Fruit fly (Drosophila melanogaster): ENCODE measurements around the gene Had1.

The Had1 gene

DNA sequence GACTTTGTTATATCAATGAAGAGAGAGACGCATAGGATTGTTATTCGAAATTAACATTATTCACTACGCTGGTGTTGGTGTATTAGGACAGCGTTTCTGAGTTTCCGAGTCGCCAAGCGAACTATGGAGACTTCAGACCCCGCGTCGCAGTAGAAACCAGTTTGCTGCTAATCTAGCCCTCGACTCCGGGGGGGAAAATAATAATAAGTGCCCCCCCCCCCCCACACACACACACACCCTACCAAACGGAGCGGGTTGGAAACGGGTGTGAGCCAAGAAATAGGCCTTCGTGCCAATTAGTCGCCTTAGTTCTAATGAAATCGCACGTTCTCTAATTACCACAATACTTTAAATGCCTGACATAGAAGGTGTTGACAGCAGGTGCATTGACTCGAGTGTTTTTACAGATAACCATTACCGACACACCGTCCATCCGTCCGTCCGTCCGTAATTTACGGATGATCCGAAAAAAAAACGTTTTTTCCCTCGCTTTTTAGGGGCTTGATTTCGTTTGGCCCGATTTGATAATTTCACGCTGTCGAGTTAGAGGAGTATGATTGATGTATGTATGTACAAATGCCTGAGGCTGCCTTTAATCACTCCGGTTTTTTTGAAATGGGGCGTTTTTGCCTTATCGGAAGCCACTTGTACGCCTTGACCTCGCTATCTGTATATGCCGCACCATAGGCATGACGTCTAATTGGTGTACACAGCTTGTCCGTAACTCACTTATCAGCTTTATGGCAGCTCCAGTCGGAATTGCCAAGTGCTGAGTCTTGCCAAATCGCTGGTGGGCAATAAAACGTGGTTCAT lies 26.5 kb downstream of the Had1 start (continued):
- TF ChIP-seq ftz-f1 (GFP tag; optimal IDR thresholded peaks at IDR 0.05): peak; percentile 39
- peak; percentile 56; the same call in 1 of the 2 replicates for TF ChIP-seq CG32767 (GFP tag; IDR thresholded peaks at IDR 0.05)
- peak in 1 of 2 experiments; percentile 30 for TF ChIP-seq eve (GFP tag; optimal IDR thresholded peaks at IDR 0.05)
- no peak for TF ChIP-seq CG2129 (GFP tag; IDR thresholded peaks at IDR 0.05; ENCODE audit: partially characterized antibody)
- TF ChIP-seq sqz (GFP tag; optimal IDR thresholded peaks at IDR 0.05): peak; percentile 73
- TF ChIP-seq fru (optimal IDR thresholded peaks at IDR 0.05): no peak
- 0 out of 2 replicates have a peak, but pooled peaks have one; percentile 34 for TF ChIP-seq vvl (GFP tag; IDR thresholded peaks at IDR 0.05)
- no peak for TF ChIP-seq CG10654 (GFP tag; optimal IDR thresholded peaks at IDR 0.05)
- TF ChIP-seq CTCF (GFP tag; optimal IDR thresholded peaks at IDR 0.05): no peak
- TF ChIP-seq mirr (GFP tag; optimal IDR thresholded peaks at IDR 0.05): peak; percentile 83
- TF ChIP-seq CG34376 (GFP tag; optimal IDR thresholded peaks at IDR 0.05): peak; percentile 97

DNA sequence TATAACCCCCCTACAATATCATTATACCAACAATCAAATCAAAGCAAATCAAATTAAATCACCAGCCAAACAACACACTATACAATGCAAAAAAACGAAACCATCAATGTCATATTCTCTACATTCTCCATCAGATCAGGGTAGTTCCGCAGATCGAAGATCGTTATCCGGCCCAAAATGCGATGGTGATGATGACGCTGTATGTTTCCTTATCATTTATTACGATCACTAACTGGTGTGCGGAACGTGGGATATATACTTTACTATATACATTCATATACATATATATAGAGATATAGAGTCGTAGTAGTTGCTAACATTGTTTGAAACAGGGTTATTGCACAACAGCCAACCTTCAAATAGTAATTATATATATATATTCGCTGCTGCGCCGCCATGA lies 27.2 kb downstream of the Had1 start:
- TF ChIP-seq Rx (GFP tag; IDR thresholded peaks at IDR 0.05) (no peak), Trl (optimal IDR thresholded peaks at IDR 0.05) (no peak), Trl (GFP tag; optimal IDR thresholded peaks at IDR 0.05) (no peak), Pdp1 (GFP tag; optimal IDR thresholded peaks at IDR 0.05) (peak in 1 of 2 experiments; percentile 44), Atf-2 (GFP tag; optimal IDR thresholded peaks at IDR 0.05) (no peak), CG13894 (tag; optimal IDR thresholded peaks at IDR 0.05) (peak; percentile 78), CG6813 (GFP tag; optimal IDR thresholded peaks at IDR 0.05) (peak; percentile 10), CG17361 (GFP tag; IDR thresholded peaks at IDR 0.05) (no peak), grn (GFP tag; optimal IDR thresholded peaks at IDR 0.05) (peak; percentile 60)

DNA sequence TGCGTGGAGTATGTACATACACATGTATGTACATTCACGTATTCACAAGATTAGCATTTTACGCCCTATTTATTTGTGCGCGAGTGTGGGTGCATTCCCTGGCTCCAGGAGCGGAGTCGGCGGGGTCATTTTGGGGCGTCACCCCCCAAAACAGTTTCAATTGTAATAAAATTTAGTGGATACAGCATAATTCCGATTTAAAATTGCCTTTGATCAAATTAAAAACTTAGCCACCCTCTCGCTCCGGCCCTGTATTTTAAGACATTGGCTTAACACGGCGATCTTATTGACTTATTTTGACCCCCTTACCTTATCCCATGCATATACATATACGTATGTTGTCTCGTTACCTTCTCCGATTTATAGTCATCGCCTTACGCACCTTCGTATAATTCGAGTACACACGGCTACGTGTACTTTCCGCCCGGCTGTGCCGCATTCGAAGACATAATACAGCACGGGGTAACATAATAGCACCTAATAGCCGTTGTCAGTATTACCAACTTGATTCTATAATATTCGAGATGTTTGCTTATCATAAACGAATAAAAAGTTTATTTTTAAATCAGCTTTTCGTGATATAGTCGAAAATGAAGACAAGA lies 29.0 kb downstream of the Had1 start:
- TF ChIP-seq bbx (GFP tag; IDR thresholded peaks at IDR 0.05; ENCODE audit: partially characterized antibody) (peak; percentile 18; the same call in 1 of the 2 replicates), CG4820 (GFP tag; optimal IDR thresholded peaks at IDR 0.05) (peak; percentile 79), CG17328 (GFP tag; IDR thresholded peaks at IDR 0.05) (peak; percentile 80), CG12299 (tag; optimal IDR thresholded peaks at IDR 0.05) (peak; percentile 23), Ravus (GFP tag; IDR thresholded peaks at IDR 0.05) (peak; percentile 66), Fer3 (tag; optimal IDR thresholded peaks at IDR 0.05) (peak; percentile 75), MBD-R2 (GFP tag; IDR thresholded peaks at IDR 0.05) (peak; percentile 68), cwo (GFP tag; optimal IDR thresholded peaks at IDR 0.05) (peak; percentile 57), CG6813 (GFP tag; optimal IDR thresholded peaks at IDR 0.05) (peak; percentile 46), sima (GFP tag; optimal IDR thresholded peaks at IDR 0.05) (no peak), CG4730 (GFP tag; IDR thresholded peaks at IDR 0.05) (peak; percentile 86), Taf1 (GFP tag; IDR thresholded peaks at IDR 0.05) (peak; percentile 90), ab (GFP tag; optimal IDR thresholded peaks at IDR 0.05) (peak; percentile 43), toy (GFP tag; IDR thresholded peaks at IDR 0.05) (peak; percentile 67), CG17385 (GFP tag; optimal IDR thresholded peaks at IDR 0.05) (peak; percentile 59), CG12236 (GFP tag; optimal IDR thresholded peaks at IDR 0.05) (peak; percentile 24), CG9817 (tag; optimal IDR thresholded peaks at IDR 0.05) (peak; percentile 72), onecut (GFP tag; IDR thresholded peaks at IDR 0.05) (peak; percentile 85), NC2α (GFP tag; optimal IDR thresholded peaks at IDR 0.05) (peak; percentile 60), ftz-f1 (GFP tag; optimal IDR thresholded peaks at IDR 0.05) (peak; percentile 4), Tbp (GFP tag; optimal IDR thresholded peaks at IDR 0.05) (no peak), Dll (GFP tag; IDR thresholded peaks at IDR 0.05; ENCODE audit: partially characterized antibody) (no peak), CG11456 (GFP tag; IDR thresholded peaks at IDR 0.05) (peak; percentile 94), dati (GFP tag; IDR thresholded peaks at IDR 0.05) (peak; percentile 69), CG13775 (GFP tag; optimal IDR thresholded peaks at IDR 0.05) (peak; percentile 39), sens (GFP tag) (peak; percentile 99), eyg (GFP tag; optimal IDR thresholded peaks at IDR 0.05) (peak; percentile 63), wor (GFP tag; IDR thresholded peaks at IDR 0.05) (peak; percentile 76), CG10267 (tag; optimal IDR thresholded peaks at IDR 0.05) (peak; percentile 17), Oli (tag; optimal IDR thresholded peaks at IDR 0.05) (peak; percentile 82)

All from whole organism, embryonic.